Worm (Caenorhabditis elegans) whole organism, L1 larva: ENCODE measurements around the gene R13H4.2.

Experiments used
- aly-2 ChIP-seq: fragments of 150-350 bp; optimal IDR thresholded peaks from 2 replicates; lab custom pipeline; 2014; ENCODE audit warnings: missing biosample characterization, missing genetic modification characterization
- blmp-1 ChIP-seq: fragments of 150-350 bp; optimal IDR thresholded peaks from 2 replicates; lab custom pipeline; 2014; ENCODE audit warnings: missing biosample characterization, missing genetic modification characterization
- ceh-88 ChIP-seq: fragments of 200-800 bp; sonication (Bioruptor generic); IDR thresholded peaks from 2 replicates; pipeline ENCODE4 v1.3.6; 2022; ENCODE audit warnings: missing genetic modification characterization, missing compliant biosample characterization
- ceh-90 ChIP-seq: sonication (generic microtip); optimal IDR thresholded peaks from 2 replicates; lab custom pipeline; 2016; ENCODE audit warnings: missing genetic modification characterization, missing compliant biosample characterization
- efl-1 ChIP-seq, 4 experiments: fragments of 150-350 bp; optimal IDR thresholded peaks in 3 of 4; peaks in 1 of 4; 1 replicate in 1 of 4; 2 replicates in 3 of 4; lab custom pipeline; 2014; ENCODE audit warnings: missing biosample characterization in 2 of 4, missing genetic modification characterization in 2 of 4, missing genetic modification reagents in 2 of 4
- efl-3 ChIP-seq: fragments of 200-800 bp; sonication (Bioruptor generic); optimal IDR thresholded peaks from 2 replicates; lab custom pipeline; 2018; ENCODE audit warnings: mild to moderate bottlenecking, missing genetic modification characterization, missing compliant biosample characterization
- egl-13 ChIP-seq: sonication (generic microtip); optimal IDR thresholded peaks from 2 replicates; lab custom pipeline; 2016; ENCODE audit warnings: missing genotype, missing genetic modification reagents, missing genetic modification characterization, missing compliant biosample characterization
- elt-2 ChIP-seq: sonication (generic microtip); optimal IDR thresholded peaks from 2 replicates; lab custom pipeline; 2016; ENCODE audit warnings: missing genetic modification characterization, mild to moderate bottlenecking, inconsistent platforms, missing compliant biosample characterization, missing genetic modification reagents
- elt-3 ChIP-seq, 6 experiments: fragments of 150-350 bp in 1 of 6; sonication (generic microtip); optimal IDR thresholded peaks; 2 replicates each; lab custom pipeline; 2017 to 2018; ENCODE audit warnings: missing biosample characterization in 6 of 6, missing genetic modification characterization in 6 of 6, inconsistent platforms in 1 of 6
- fkh-8 ChIP-seq: sonication (generic microtip); optimal IDR thresholded peaks from 2 replicates; lab custom pipeline; 2016; ENCODE audit warnings: mild to moderate bottlenecking, missing genetic modification characterization, missing compliant biosample characterization
- grh-1 ChIP-seq: fragments of 200-800 bp; sonication (Bioruptor generic); IDR thresholded peaks from 2 replicates; pipeline ENCODE4 v1.3.6; 2022; ENCODE audit warnings: missing genetic modification reagents, missing genetic modification characterization, missing compliant biosample characterization
- hpl-2 ChIP-seq: fragments of 150-350 bp; optimal IDR thresholded peaks from 2 replicates; lab custom pipeline; 2014; ENCODE audit warnings: missing biosample characterization, missing genetic modification reagents, missing genetic modification characterization
- jun-1 ChIP-seq: fragments of 150-350 bp; optimal IDR thresholded peaks from 2 replicates; lab custom pipeline; 2014; ENCODE audit warnings: missing biosample characterization, missing genetic modification reagents, missing genetic modification characterization
- lin-35 ChIP-seq, 2 experiments: fragments of 150-350 bp; optimal IDR thresholded peaks; 2 replicates each; lab custom pipeline; 2014; ENCODE audit warnings: missing biosample characterization in 2 of 2, missing genetic modification characterization in 2 of 2, missing genetic modification reagents in 2 of 2
- lin-39 ChIP-seq: fragments of 150-350 bp; optimal IDR thresholded peaks from 2 replicates; lab custom pipeline; 2014; ENCODE audit warnings: missing biosample characterization, missing genetic modification reagents, missing genetic modification characterization
- lsy-2 ChIP-seq, 2 experiments: fragments of 150-350 bp; optimal IDR thresholded peaks; 2 replicates each; lab custom pipeline; 2014; ENCODE audit warnings: missing biosample characterization in 2 of 2, missing genetic modification characterization in 2 of 2
- mdl-1 ChIP-seq, 2 experiments: fragments of 150-350 bp; optimal IDR thresholded peaks; 2 replicates each; lab custom pipeline; 2014 to 2017; ENCODE audit warnings: missing biosample characterization in 2 of 2, missing genetic modification characterization in 2 of 2, inconsistent platforms in 1 of 2
- mep-1 ChIP-seq: fragments of 150-350 bp; optimal IDR thresholded peaks from 2 replicates; lab custom pipeline; 2014; ENCODE audit warnings: missing biosample characterization, missing genetic modification characterization
- nhr-12 ChIP-seq: sonication (generic microtip); optimal IDR thresholded peaks from 2 replicates; lab custom pipeline; 2017; ENCODE audit warnings: missing biosample characterization, missing genetic modification characterization
- nhr-20 ChIP-seq: sonication (generic microtip); optimal IDR thresholded peaks from 2 replicates; lab custom pipeline; 2016; ENCODE audit warnings: mild to moderate bottlenecking, missing genetic modification characterization, missing compliant biosample characterization
- nhr-84 ChIP-seq: sonication (generic microtip); optimal IDR thresholded peaks from 2 replicates; lab custom pipeline; 2017; ENCODE audit warnings: missing biosample characterization, missing genetic modification characterization
- nhr-85 ChIP-seq: sonication (generic microtip); peaks from one replicate; lab custom pipeline; 2016; ENCODE audit warnings: missing genetic modification characterization, inconsistent platforms, missing compliant biosample characterization
- pax-3 ChIP-seq: fragments of 200-800 bp; sonication (Bioruptor generic); optimal IDR thresholded peaks from 2 replicates; lab custom pipeline; 2018; ENCODE audit warnings: mild to moderate bottlenecking, missing genetic modification characterization, moderate library complexity, missing compliant biosample characterization
- snu-23 ChIP-seq: sonication (generic microtip); optimal IDR thresholded peaks from 2 replicates; lab custom pipeline; 2016; ENCODE audit warnings: missing genetic modification characterization, missing compliant biosample characterization
- sup-37 ChIP-seq: fragments of 200-800 bp; sonication (Bioruptor generic); optimal IDR thresholded peaks from 2 replicates; lab custom pipeline; 2018; ENCODE audit warnings: mild to moderate bottlenecking, missing genetic modification characterization, missing compliant biosample characterization
- tlp-1 ChIP-seq: fragments of 150-350 bp; optimal IDR thresholded peaks from 2 replicates; lab custom pipeline; 2014; ENCODE audit warnings: missing biosample characterization, missing genetic modification characterization
- unc-62 ChIP-seq: fragments of 150-350 bp; optimal IDR thresholded peaks from 2 replicates; lab custom pipeline; 2014; ENCODE audit warnings: missing biosample characterization, missing genetic modification reagents, missing genetic modification characterization
- unc-98 ChIP-seq: fragments of 200-800 bp; sonication (Bioruptor generic); IDR thresholded peaks from 2 replicates; pipeline ENCODE4 v1.3.6; 2022; ENCODE audit warnings: missing genetic modification characterization, missing compliant biosample characterization
- vab-15 ChIP-seq: sonication (generic microtip); optimal IDR thresholded peaks from 2 replicates; lab custom pipeline; 2017; ENCODE audit warnings: missing genotype, mild to moderate bottlenecking, missing genetic modification characterization, missing compliant biosample characterization
- xbp-1 ChIP-seq: sonication (generic microtip); optimal IDR thresholded peaks from 2 replicates; lab custom pipeline; 2016; ENCODE audit warnings: missing genetic modification characterization, missing compliant biosample characterization
- ztf-11 ChIP-seq, 2 experiments: sonication (generic microtip); optimal IDR thresholded peaks; 2 replicates each; lab custom pipeline; 2016 to 2017; ENCODE audit warnings: missing genetic modification characterization in 2 of 2, missing biosample characterization in 1 of 2, missing compliant biosample characterization in 1 of 2

Gene R13H4.2

ce11 chrV:11826967-11827366, 9.2 kb upstream of the R13H4.2 start, which contains the start of the genes mpst-1 and D2023.6 (continued):
- TF ChIP-seq snu-23 (peak; percentile 6), aly-2 (tag; lab: Kevin White, UChicago) (no peak), egl-13 (tag; lab: Kevin White, UChicago) (no peak), sup-37 (no peak), mep-1 (tag; lab: Kevin White, UChicago) (peak; percentile 42), nhr-85 (tag; lab: Kevin White, UChicago) (no peak), ceh-88 (GFP tag; lab: Robert Waterston, UW) (no peak), efl-3 (no peak), unc-62 (no peak), elt-2 (no peak), tlp-1 (tag; lab: Kevin White, UChicago) (no peak), lin-35 (GFP tag; optimal IDR thresholded peaks at IDR 0.05; lab: Kevin White, UChicago) (peak in 1 of 2 experiments; percentile 35), xbp-1 (no peak), unc-98 (GFP tag; lab: Robert Waterston, UW) (no peak), nhr-20 (tag; lab: Kevin White, UChicago) (no peak), nhr-12 (tag; lab: Kevin White, UChicago) (no peak), fkh-8 (tag; lab: Kevin White, UChicago) (no peak), ceh-90 (no peak), elt-3 (tag; optimal IDR thresholded peaks at IDR 0.05; lab: Kevin White, UChicago) (no peak)

ce11 chrV:11829282-11829681, 6.9 kb upstream of the R13H4.2 start, which contains the start of gene col-158:
Gene col-158 (plus strand): TSS chrV:11829582.
- TF ChIP-seq blmp-1 (peak; percentile 14), grh-1 (GFP tag; lab: Robert Waterston, UW) (0 out of 2 replicates have a peak, but pooled peaks have one; percentile 16), elt-3 (tag; optimal IDR thresholded peaks at IDR 0.05; lab: Kevin White, UChicago) (peak in 1 of 6 experiments; percentile 5), mep-1 (tag; lab: Kevin White, UChicago) (no peak)

- TF ChIP-seq hpl-2 (GFP tag; lab: Kevin White, UChicago) (no peak), mdl-1 (tag; optimal IDR thresholded peaks at IDR 0.05; lab: Kevin White, UChicago) (no peak), lsy-2 (tag; optimal IDR thresholded peaks at IDR 0.05; lab: Kevin White, UChicago) (no peak), nhr-84 (no peak), elt-2 (no peak)
Measured at ce11 chrV:11833319-11833718, 2.9 kb upstream of the R13H4.2 start, which contains the start of gene pho-8. Gene pho-8 (plus strand): TSS chrV:11833619.

- no peak for TF ChIP-seq ceh-88 (GFP tag; lab: Robert Waterston, UW)
- no peak for TF ChIP-seq efl-1 (optimal IDR thresholded peaks at IDR 0.05; lab: Kevin White, UChicago)
- peak in 1 of 2 experiments; percentile 35 for TF ChIP-seq efl-1 (GFP tag; optimal IDR thresholded peaks at IDR 0.05 in 1 of 2; lab: Kevin White, UChicago)
- TF ChIP-seq jun-1 (tag; lab: Kevin White, UChicago) = no peak
Measured at ce11 chrV:11839220-11839619, 3.0 kb downstream of the R13H4.2 start, which contains the start of gene idpb-5. Gene idpb-5 (plus strand): TSS chrV:11839520.

- TF ChIP-seq lin-39 (tag; lab: Kevin White, UChicago) (no peak), vab-15 (tag; lab: Kevin White, UChicago) (no peak), efl-1 (optimal IDR thresholded peaks at IDR 0.05; lab: Kevin White, UChicago) (no peak), efl-1 (GFP tag; optimal IDR thresholded peaks at IDR 0.05 in 1 of 2; lab: Kevin White, UChicago) (peak in 1 of 2 experiments; percentile 52), nhr-12 (tag; lab: Kevin White, UChicago) (no peak), ztf-11 (tag; optimal IDR thresholded peaks at IDR 0.05; lab: Kevin White, UChicago) (no peak), pax-3 (no peak), nhr-85 (tag; lab: Kevin White, UChicago) (no peak)
Measured at ce11 chrV:11843678-11844366, 7.6 kb downstream of the R13H4.2 start, which contains the start of gene nphp-4. Gene nphp-4 (minus strand): TSS chrV:11843728.
